Fruit fly (Drosophila melanogaster) whole organism, prepupa: ENCODE measurements around the gene Es2.

Source experiments
- Blimp-1 ChIP-seq: fragments of 200-800 bp; sonication (Bioruptor generic); optimal IDR thresholded peaks from 3 replicates; lab custom pipeline; 2017; ENCODE audit warnings: missing biosample characterization, missing genetic modification characterization, mild to moderate bottlenecking, moderate library complexity, missing genetic modification reagents
- CG10631 ChIP-seq: fragments of 200-800 bp; sonication (Bioruptor generic); optimal IDR thresholded peaks from 2 replicates; lab custom pipeline; 2016; ENCODE audit warnings: missing biosample characterization, missing genetic modification characterization
- CG10669 ChIP-seq: fragments of 200-800 bp; sonication (Bioruptor generic); optimal IDR thresholded peaks from 3 replicates; lab custom pipeline; 2018; ENCODE audit warnings: missing biosample characterization, mild to moderate bottlenecking, missing genetic modification characterization, moderate library complexity
- CG11294 ChIP-seq: fragments of 200-800 bp; sonication (Bioruptor generic); IDR thresholded peaks from 2 replicates; pipeline ENCODE4 v1.3.6; 2022; ENCODE audit warnings: missing biosample characterization, missing genetic modification characterization
- CG11762 ChIP-seq: fragments of 200-800 bp; sonication (Bioruptor generic); optimal IDR thresholded peaks from 3 replicates; lab custom pipeline; 2016; ENCODE audit warnings: missing biosample characterization, missing genetic modification characterization; ENCODE audit not compliant: insufficient read depth
- CG11902 ChIP-seq: fragments of 200-800 bp; sonication (Bioruptor generic); optimal IDR thresholded peaks from 3 replicates; lab custom pipeline; 2016; ENCODE audit warnings: missing biosample characterization, missing genetic modification characterization
- CG15336 ChIP-seq: fragments of 200-800 bp; sonication (Bioruptor generic); IDR thresholded peaks from 2 replicates; pipeline ENCODE4 v1.3.6; 2022; ENCODE audit warnings: missing biosample characterization, missing genetic modification characterization
- CG1621 ChIP-seq: fragments of 200-800 bp; sonication (Bioruptor generic); optimal IDR thresholded peaks from 3 replicates; lab custom pipeline; 2018; ENCODE audit warnings: missing biosample characterization, mild to moderate bottlenecking, missing genetic modification characterization
- CG16779 ChIP-seq: fragments of 200-800 bp; sonication (Bioruptor generic); optimal IDR thresholded peaks from 3 replicates; lab custom pipeline; 2017; ENCODE audit warnings: missing biosample characterization, mild to moderate bottlenecking, missing genetic modification characterization
- CG3032 ChIP-seq: fragments of 200-800 bp; optimal IDR thresholded peaks from 2 replicates; lab custom pipeline; 2019; ENCODE audit warnings: missing biosample characterization, mild to moderate bottlenecking, missing genetic modification characterization, moderate library complexity
- CG31627 ChIP-seq: fragments of 200-800 bp; sonication (Bioruptor generic); optimal IDR thresholded peaks from 3 replicates; lab custom pipeline; 2016; ENCODE audit warnings: missing biosample characterization, missing genetic modification characterization
- CG32006 ChIP-seq: fragments of 200-800 bp; sonication (Bioruptor generic); optimal IDR thresholded peaks from 3 replicates; lab custom pipeline; 2017; ENCODE audit warnings: missing biosample characterization, mild to moderate bottlenecking, missing genetic modification characterization
- CG34406 ChIP-seq: fragments of 200-800 bp; sonication (Bioruptor generic); optimal IDR thresholded peaks from 3 replicates; lab custom pipeline; 2016; ENCODE audit warnings: missing biosample characterization, missing genetic modification characterization
- CG3919 ChIP-seq: fragments of 200-800 bp; sonication (Bioruptor generic); optimal IDR thresholded peaks from 3 replicates; lab custom pipeline; 2016; ENCODE audit warnings: missing biosample characterization, missing genetic modification characterization
- CG4318 ChIP-seq: fragments of 200-800 bp; sonication (Bioruptor generic); optimal IDR thresholded peaks from 3 replicates; lab custom pipeline; 2017; ENCODE audit warnings: missing biosample characterization, mild to moderate bottlenecking, missing genetic modification characterization
- CG6163 ChIP-seq: fragments of 200-800 bp; sonication (Bioruptor generic); IDR thresholded peaks from 3 replicates; pipeline ENCODE4 v1.3.6; 2022; ENCODE audit warnings: missing biosample characterization, missing genetic modification characterization
- CG6276 ChIP-seq: fragments of 200-800 bp; sonication (Bioruptor generic); optimal IDR thresholded peaks from 2 replicates; lab custom pipeline; 2017; ENCODE audit warnings: missing biosample characterization, mild to moderate bottlenecking, missing genetic modification characterization
- CG6792 ChIP-seq: fragments of 200-800 bp; sonication (Bioruptor generic); optimal IDR thresholded peaks from 3 replicates; lab custom pipeline; 2016; ENCODE audit warnings: missing biosample characterization, missing genetic modification characterization
- CG6808 ChIP-seq: fragments of 200-800 bp; sonication (Bioruptor generic); optimal IDR thresholded peaks from 3 replicates; lab custom pipeline; 2017; ENCODE audit warnings: missing biosample characterization, missing genetic modification characterization, mild to moderate bottlenecking, moderate library complexity, missing genetic modification reagents
- CG6854 ChIP-seq: fragments of 200-800 bp; sonication (Bioruptor generic); optimal IDR thresholded peaks from 2 replicates; lab custom pipeline; 2017; ENCODE audit warnings: missing biosample characterization, mild to moderate bottlenecking, missing genetic modification characterization
- CG7368 ChIP-seq: fragments of 200-800 bp; sonication (Bioruptor generic); optimal IDR thresholded peaks from 3 replicates; lab custom pipeline; 2016; ENCODE audit warnings: missing biosample characterization, missing genetic modification characterization
- CG8632 ChIP-seq: fragments of 200-800 bp; sonication (Bioruptor generic); optimal IDR thresholded peaks from 3 replicates; lab custom pipeline; 2016; ENCODE audit warnings: missing biosample characterization, missing genetic modification characterization
- CG9139 ChIP-seq: fragments of 200-800 bp; sonication (Bioruptor generic); optimal IDR thresholded peaks from 3 replicates; lab custom pipeline; 2017; ENCODE audit warnings: missing biosample characterization, mild to moderate bottlenecking, missing genetic modification characterization
- Eip75B ChIP-seq: fragments of 200-800 bp; sonication (Bioruptor generic); optimal IDR thresholded peaks from 3 replicates; lab custom pipeline; 2016; ENCODE audit warnings: missing biosample characterization, missing genetic modification characterization
- Eip78C ChIP-seq: fragments of 200-800 bp; sonication (Bioruptor generic); peaks from one replicate; lab custom pipeline; 2016; ENCODE audit warnings: missing biosample characterization, missing genetic modification characterization
- Ets21C ChIP-seq: fragments of 200-800 bp; sonication (Bioruptor generic); optimal IDR thresholded peaks from 3 replicates; lab custom pipeline; 2016; ENCODE audit warnings: missing biosample characterization, missing genetic modification characterization
- Ets96B ChIP-seq: fragments of 200-800 bp; optimal IDR thresholded peaks from 2 replicates; lab custom pipeline; 2019; ENCODE audit warnings: missing biosample characterization, mild to moderate bottlenecking, missing genetic modification characterization, moderate library complexity
- Gug ChIP-seq: fragments of 200-800 bp; sonication (Bioruptor generic); IDR thresholded peaks from 2 replicates; pipeline ENCODE4 v1.3.6; 2022; ENCODE audit warnings: missing biosample characterization, missing genetic modification characterization
- Hr38 ChIP-seq: sonication (Bioruptor generic); optimal IDR thresholded peaks from 2 replicates; lab custom pipeline; 2016; ENCODE audit warnings: missing biosample characterization, missing genetic modification characterization
- Hr39 ChIP-seq: fragments of 200-800 bp; sonication (Bioruptor generic); optimal IDR thresholded peaks from 2 replicates; lab custom pipeline; 2016; ENCODE audit warnings: missing biosample characterization, missing genetic modification characterization
- Hr4 ChIP-seq: fragments of 200-800 bp; sonication (Bioruptor generic); optimal IDR thresholded peaks from 3 replicates; lab custom pipeline; 2016; ENCODE audit warnings: missing biosample characterization, missing genetic modification characterization
- Lpt ChIP-seq: fragments of 200-800 bp; sonication (Bioruptor generic); optimal IDR thresholded peaks from 3 replicates; lab custom pipeline; 2016; ENCODE audit warnings: missing biosample characterization, missing genetic modification characterization
- Met ChIP-seq: fragments of 200-800 bp; sonication (Bioruptor generic); optimal IDR thresholded peaks from 3 replicates; lab custom pipeline; 2016; ENCODE audit warnings: missing biosample characterization, missing genetic modification characterization
- OdsH ChIP-seq: fragments of 200-800 bp; sonication (Bioruptor generic); optimal IDR thresholded peaks from 3 replicates; lab custom pipeline; 2016; ENCODE audit warnings: missing biosample characterization, missing genetic modification characterization
- Smox ChIP-seq: fragments of 200-800 bp; sonication (Bioruptor generic); optimal IDR thresholded peaks from 3 replicates; lab custom pipeline; 2016; ENCODE audit warnings: missing biosample characterization, missing genetic modification characterization
- Sox102F ChIP-seq: fragments of 200-800 bp; sonication (Bioruptor generic); optimal IDR thresholded peaks from 2 replicates; lab custom pipeline; 2016; ENCODE audit warnings: missing biosample characterization, mild to moderate bottlenecking, missing genetic modification characterization
- Sox15 ChIP-seq: fragments of 200-800 bp; sonication (Bioruptor generic); optimal IDR thresholded peaks from 3 replicates; lab custom pipeline; 2016; ENCODE audit warnings: missing biosample characterization, missing genetic modification characterization
- acj6 ChIP-seq: fragments of 200-800 bp; sonication (Bioruptor generic); optimal IDR thresholded peaks from 3 replicates; lab custom pipeline; 2016; ENCODE audit warnings: missing biosample characterization, missing genetic modification characterization
- cyc ChIP-seq: fragments of 200-800 bp; sonication (Bioruptor generic); optimal IDR thresholded peaks from 3 replicates; lab custom pipeline; 2016; ENCODE audit warnings: missing biosample characterization, missing genetic modification characterization
- dac ChIP-seq: fragments of 200-800 bp; sonication (Bioruptor generic); optimal IDR thresholded peaks from 2 replicates; lab custom pipeline; 2017; ENCODE audit warnings: missing biosample characterization, mild to moderate bottlenecking, missing genetic modification characterization
- dsx ChIP-seq: fragments of 200-800 bp; optimal IDR thresholded peaks from 3 replicates; lab custom pipeline; 2019; ENCODE audit warnings: missing biosample characterization, mild to moderate bottlenecking, missing genetic modification characterization, moderate library complexity; ENCODE audit not compliant: poor library complexity, severe bottlenecking
- eg ChIP-seq: fragments of 200-800 bp; sonication (Bioruptor generic); IDR thresholded peaks from 3 replicates; pipeline ENCODE4 v1.3.6; 2022; ENCODE audit warnings: missing biosample characterization, missing genetic modification characterization
- esn ChIP-seq: fragments of 200-800 bp; sonication (Bioruptor generic); optimal IDR thresholded peaks from 2 replicates; lab custom pipeline; 2016; ENCODE audit warnings: missing biosample characterization, mild to moderate bottlenecking, missing genetic modification characterization, moderate library complexity
- fd59A ChIP-seq: fragments of 200-800 bp; sonication (Bioruptor generic); optimal IDR thresholded peaks from 2 replicates; lab custom pipeline; 2017; ENCODE audit warnings: missing biosample characterization, mild to moderate bottlenecking, missing genetic modification characterization, missing genetic modification reagents
- fd85E ChIP-seq: fragments of 200-800 bp; sonication (Bioruptor generic); optimal IDR thresholded peaks from 3 replicates; lab custom pipeline; 2016; ENCODE audit warnings: missing biosample characterization, missing genetic modification characterization
- fkh ChIP-seq: fragments of 200-800 bp; sonication (Bioruptor generic); optimal IDR thresholded peaks from 3 replicates; lab custom pipeline; 2017; ENCODE audit warnings: missing biosample characterization, mild to moderate bottlenecking, missing genetic modification characterization, moderate library complexity
- net ChIP-seq: fragments of 200-800 bp; sonication (Bioruptor generic); optimal IDR thresholded peaks from 3 replicates; lab custom pipeline; 2016; ENCODE audit warnings: missing biosample characterization, missing genetic modification characterization
- pdm3 ChIP-seq: fragments of 200-800 bp; sonication (Bioruptor generic); optimal IDR thresholded peaks from 3 replicates; lab custom pipeline; 2016; ENCODE audit warnings: missing biosample characterization, missing genetic modification characterization
- salr ChIP-seq, 2 experiments: fragments of 200-800 bp; sonication (Bioruptor generic); optimal IDR thresholded peaks; 3 replicates each; lab custom pipeline; 2016 to 2018; ENCODE audit warnings: missing biosample characterization in 2 of 2, missing genetic modification characterization in 2 of 2, mild to moderate bottlenecking in 1 of 2
- ss ChIP-seq, 2 experiments: fragments of 200-800 bp; sonication (Bioruptor generic); optimal IDR thresholded peaks; 2 replicates in 1 of 2; 3 replicates in 1 of 2; lab custom pipeline; 2017 to 2018; ENCODE audit warnings: mild to moderate bottlenecking in 2 of 2, missing biosample characterization in 2 of 2, missing genetic modification characterization in 2 of 2, moderate library complexity in 1 of 2
- svp ChIP-seq: fragments of 200-800 bp; sonication (Bioruptor generic); peaks from one replicate; lab custom pipeline; 2016; ENCODE audit warnings: missing biosample characterization, missing genetic modification characterization
- topi ChIP-seq: fragments of 200-800 bp; sonication (Bioruptor generic); optimal IDR thresholded peaks from 3 replicates; lab custom pipeline; 2016; ENCODE audit warnings: missing biosample characterization, missing genetic modification characterization
- vri ChIP-seq: fragments of 200-800 bp; sonication (Bioruptor generic); optimal IDR thresholded peaks from 3 replicates; lab custom pipeline; 2016; ENCODE audit warnings: missing biosample characterization, mild to moderate bottlenecking, missing genetic modification characterization

Gene Es2

dm6 chrX:8414351-8414750 lies 46.9 kb upstream of the Es2 start:
- TF ChIP-seq CG11294 (GFP tag; lab: Robert Waterston, UW): no peak
- peak; percentile 0 for TF ChIP-seq Hr39 (GFP tag; lab: Kevin White, UChicago)
- TF ChIP-seq acj6 (GFP tag; lab: Kevin White, UChicago): peak; percentile 5
- TF ChIP-seq salr (GFP tag; optimal IDR thresholded peaks at IDR 0.05; lab: Kevin White, UChicago): no peak
- no peak for TF ChIP-seq fkh
- no peak for TF ChIP-seq Hr4 (GFP tag; lab: Kevin White, UChicago)
- no peak for TF ChIP-seq Ets96B (tag; lab: Kevin White, UChicago)
- TF ChIP-seq ss (GFP tag; optimal IDR thresholded peaks at IDR 0.05; lab: Kevin White, UChicago): no peak
- TF ChIP-seq Hr38 (GFP tag; lab: Kevin White, UChicago): no peak
- no peak for TF ChIP-seq CG11762 (GFP tag; lab: Kevin White, UChicago)
- TF ChIP-seq CG10631: no peak
- TF ChIP-seq CG6854: no peak
- TF ChIP-seq CG6276: no peak
- peak; percentile 3 for TF ChIP-seq CG3919 (GFP tag; lab: Kevin White, UChicago)
- no peak for TF ChIP-seq fd59A (GFP tag; lab: Kevin White, UChicago)
- TF ChIP-seq Ets21C (GFP tag; lab: Kevin White, UChicago): no peak
- TF ChIP-seq CG16779 (tag; lab: Kevin White, UChicago): no peak
- no peak for TF ChIP-seq CG6792 (GFP tag; lab: Kevin White, UChicago)
- no peak for TF ChIP-seq CG4318 (GFP tag; lab: Kevin White, UChicago)
- TF ChIP-seq CG10669 (GFP tag; lab: Kevin White, UChicago): no peak
- peak; percentile 31 for TF ChIP-seq Eip75B
- TF ChIP-seq Blimp-1 (GFP tag; lab: Kevin White, UChicago): peak; percentile 78
- TF ChIP-seq dac (GFP tag; lab: Kevin White, UChicago): no peak
- peak; percentile 10 for TF ChIP-seq CG32006 (GFP tag; lab: Kevin White, UChicago)
- no peak for TF ChIP-seq Sox102F (GFP tag; lab: Kevin White, UChicago)
- peak; percentile 3 for TF ChIP-seq vri (GFP tag; lab: Kevin White, UChicago)
- peak; percentile 6 for TF ChIP-seq CG31627
- TF ChIP-seq Gug (GFP tag; lab: Robert Waterston, UW): no peak
- TF ChIP-seq esn (GFP tag; lab: Kevin White, UChicago): peak; percentile 45
- TF ChIP-seq Eip78C (GFP tag; lab: Kevin White, UChicago): peak; percentile 51
- TF ChIP-seq CG6163 (GFP tag; lab: Robert Waterston, UW): no peak
- TF ChIP-seq CG8632 (GFP tag; lab: Kevin White, UChicago): no peak
- no peak for TF ChIP-seq Lpt (GFP tag; lab: Kevin White, UChicago)
- no peak for TF ChIP-seq CG34406 (GFP tag; lab: Kevin White, UChicago)
- TF ChIP-seq pdm3 (GFP tag; lab: Kevin White, UChicago): peak; percentile 9
- TF ChIP-seq net: no peak
- no peak for TF ChIP-seq eg (GFP tag; lab: Robert Waterston, UW)
- TF ChIP-seq CG6808: no peak
- no peak for TF ChIP-seq Sox15 (GFP tag; lab: Kevin White, UChicago)
- TF ChIP-seq CG3032 (tag; lab: Kevin White, UChicago): no peak
- no peak for TF ChIP-seq CG15336 (GFP tag; lab: Robert Waterston, UW)
- no peak for TF ChIP-seq CG11902 (GFP tag; lab: Kevin White, UChicago)
- no peak for TF ChIP-seq CG1621 (tag; lab: Kevin White, UChicago)
- TF ChIP-seq Met: peak; percentile 22
- TF ChIP-seq cyc (GFP tag; lab: Kevin White, UChicago): peak; percentile 17
- TF ChIP-seq dsx (GFP tag; lab: Kevin White, UChicago): no peak
- TF ChIP-seq topi: peak; percentile 18
- peak; percentile 23 for TF ChIP-seq OdsH (GFP tag; lab: Kevin White, UChicago)
- no peak for TF ChIP-seq svp (GFP tag; lab: Kevin White, UChicago)
- no peak for TF ChIP-seq CG9139
- TF ChIP-seq CG7368 (GFP tag; lab: Kevin White, UChicago): no peak
- no peak for TF ChIP-seq fd85E (GFP tag; lab: Kevin White, UChicago)
- no peak for TF ChIP-seq Smox (GFP tag; lab: Kevin White, UChicago)
